Worm (Caenorhabditis elegans): ENCODE measurements around the gene grl-6.

DNA sequence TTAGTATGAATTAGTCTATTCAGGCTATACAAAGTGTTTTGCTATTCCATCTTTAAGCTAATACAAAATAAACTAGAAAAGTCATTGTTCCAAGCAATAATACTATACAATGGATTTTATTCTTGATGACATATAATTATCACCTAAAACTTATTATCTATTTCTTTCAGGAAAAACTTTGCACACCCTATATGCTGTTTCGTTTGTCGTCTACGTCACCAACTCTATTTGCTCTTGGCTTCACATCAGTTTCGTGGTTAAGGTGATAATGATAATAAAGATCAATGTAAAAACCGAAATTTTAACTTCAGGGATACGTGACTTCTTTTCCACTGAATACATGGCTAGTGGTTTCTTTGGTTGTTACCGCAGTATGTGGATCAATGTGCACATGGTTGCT is 11.7 kb upstream of the grl-6 start:
- no peak for TF ChIP-seq aly-2 (tag; optimal IDR thresholded peaks at IDR 0.05)
- TF ChIP-seq zag-1 (tag; optimal IDR thresholded peaks at IDR 0.05): no peak

Data from whole organism, L2 larva.